Worm (Caenorhabditis elegans): Measurements from ENCODE around the gene best-17.
A peak's percentile ranks its signal among the peaks of the same experiment; 100 is the strongest.

The best-17 gene

ce11 chrIII:627838-628237, 18.4 kb upstream of the best-17 start, which contains the start of gene T19C3.5:
TSS of gene T19C3.5 (minus strand) at chrIII:627938.
- TF ChIP-seq fkh-10 (GFP tag; optimal IDR thresholded peaks at IDR 0.05) = no peak
- TF ChIP-seq hlh-30 (tag; optimal IDR thresholded peaks at IDR 0.05; ENCODE audit: insufficient read depth) = no peak
- TF ChIP-seq attf-4 (tag; optimal IDR thresholded peaks at IDR 0.05) = no peak
- TF ChIP-seq Y75B8A.6 (GFP tag; IDR thresholded peaks at IDR 0.05) = no peak
- TF ChIP-seq daf-12 (tag; optimal IDR thresholded peaks at IDR 0.05) = no peak
- no peak for TF ChIP-seq ama-1 (optimal IDR thresholded peaks at IDR 0.05)
- TF ChIP-seq hif-1 (tag; optimal IDR thresholded peaks at IDR 0.05) = no peak
- TF ChIP-seq sdz-12 (GFP tag; optimal IDR thresholded peaks at IDR 0.05) = no peak
- no peak for TF ChIP-seq nhr-48 (tag; optimal IDR thresholded peaks at IDR 0.05)

DNA sequence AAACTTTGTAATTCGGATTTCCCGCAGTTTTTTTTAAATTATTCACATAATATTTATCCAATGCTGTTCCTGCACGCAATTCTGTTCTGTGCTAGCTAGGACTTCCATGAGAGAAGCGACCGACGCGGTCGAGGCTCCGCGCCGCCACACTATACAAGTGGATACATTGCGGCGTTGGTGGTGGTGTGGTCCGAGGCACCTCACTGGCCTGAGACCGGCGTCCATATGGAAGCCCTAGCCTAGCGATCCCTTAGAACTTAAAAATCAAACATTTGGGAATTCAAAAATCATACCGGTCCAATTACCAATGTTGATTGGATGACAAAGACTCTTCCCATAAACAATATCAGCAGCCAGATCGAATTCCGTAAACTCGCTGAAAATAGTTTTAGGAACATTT, 16.6 kb upstream of the best-17 start:
- TF ChIP-seq dpl-1 (GFP tag; optimal IDR thresholded peaks at IDR 0.05) (no peak), R02D3.7 (tag; optimal IDR thresholded peaks at IDR 0.05) (no peak), aha-1 (tag) (peak; percentile 56)

DNA sequence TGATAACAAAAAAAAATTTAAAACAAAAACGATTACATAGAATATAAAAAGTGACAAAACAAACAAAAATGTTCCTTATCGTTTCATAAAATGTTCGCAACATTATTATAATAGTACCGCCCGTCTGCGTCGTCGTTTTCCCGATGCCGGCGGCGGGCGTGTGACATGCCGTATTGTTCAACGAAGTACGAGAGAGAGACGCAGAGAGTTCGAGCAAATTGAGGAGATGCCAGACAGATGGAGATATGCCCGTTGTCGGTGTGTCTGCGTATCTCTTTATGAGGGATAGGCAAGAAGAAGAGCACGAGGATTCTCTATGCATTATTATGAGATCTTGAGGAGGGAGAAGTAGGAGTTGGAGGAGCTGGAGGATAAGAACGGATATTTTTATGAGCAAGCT, 14.3 kb upstream of the best-17 start:
- TF ChIP-seq Y5F2A.4 (GFP tag; optimal IDR thresholded peaks at IDR 0.05) = no peak
- TF ChIP-seq F49E8.2 (tag; optimal IDR thresholded peaks at IDR 0.05; ENCODE audit: borderline replicate concordance) = no peak
- peak in 1 of 2 experiments; percentile 42 for TF ChIP-seq unc-62 (GFP tag; optimal IDR thresholded peaks at IDR 0.05 in 1 of 2)
- no peak for TF ChIP-seq unc-62 (tag; optimal IDR thresholded peaks at IDR 0.05)
- TF ChIP-seq aha-1 (tag) = peak; percentile 99
- TF ChIP-seq dmd-8 (GFP tag; IDR thresholded peaks at IDR 0.05) = no peak
- peak; percentile 25 for TF ChIP-seq fkh-10 (GFP tag; optimal IDR thresholded peaks at IDR 0.05)
- no peak for TF ChIP-seq nhr-76 (tag; optimal IDR thresholded peaks at IDR 0.05)
- TF ChIP-seq zfp-3 (GFP tag; conservative IDR thresholded peaks at IDR 0.05) = no peak
- peak; percentile 58 for TF ChIP-seq jun-1 (tag; optimal IDR thresholded peaks at IDR 0.05)
- no peak for TF ChIP-seq lin-39 (tag; optimal IDR thresholded peaks at IDR 0.05)
- TF ChIP-seq ztf-7 (tag; optimal IDR thresholded peaks at IDR 0.05) = no peak
- TF ChIP-seq unc-39 (tag; optimal IDR thresholded peaks at IDR 0.05) = no peak
- peak; percentile 36 for TF ChIP-seq nhr-25 (tag; optimal IDR thresholded peaks at IDR 0.05; ENCODE audit: borderline replicate concordance, insufficient read depth)
- no peak for TF ChIP-seq nhr-42 (GFP tag; IDR thresholded peaks at IDR 0.05)
- TF ChIP-seq lin-13 (GFP tag; optimal IDR thresholded peaks at IDR 0.05) = peak; percentile 73
- TF ChIP-seq snpc-4 (tag; optimal IDR thresholded peaks at IDR 0.05) = no peak
- peak; percentile 80 for TF ChIP-seq rbr-2 (tag; optimal IDR thresholded peaks at IDR 0.05)
- no peak for TF ChIP-seq lim-7 (GFP tag; IDR thresholded peaks at IDR 0.05)
- no peak for TF ChIP-seq lin-15B (tag; optimal IDR thresholded peaks at IDR 0.05)
- TF ChIP-seq T20F7.1 (GFP tag; optimal IDR thresholded peaks at IDR 0.05) = no peak
- peak; percentile 99 for TF ChIP-seq hlh-11 (tag; optimal IDR thresholded peaks at IDR 0.05)
- no peak for TF ChIP-seq unc-130 (GFP tag; optimal IDR thresholded peaks at IDR 0.05)
- no peak for TF ChIP-seq attf-4 (tag; optimal IDR thresholded peaks at IDR 0.05)
- TF ChIP-seq skn-1 (tag; optimal IDR thresholded peaks at IDR 0.05) = no peak
- peak; percentile 60 to 96 for TF ChIP-seq mdl-1 (tag; optimal IDR thresholded peaks at IDR 0.05)
- no peak for TF ChIP-seq zip-11 (GFP tag; IDR thresholded peaks at IDR 0.05)
- TF ChIP-seq nhr-41 (GFP tag; IDR thresholded peaks at IDR 0.05) = 0 out of 2 replicates have a peak, but pooled peaks have one; percentile 22
- no peak for TF ChIP-seq vab-7 (GFP tag; IDR thresholded peaks at IDR 0.05)
- peak; percentile 63; the same call in 1 of the 2 replicates for TF ChIP-seq egl-43 (GFP tag; IDR thresholded peaks at IDR 0.05)
- peak; percentile 73; the same call in 1 of the 2 replicates for TF ChIP-seq lin-1 (GFP tag; IDR thresholded peaks at IDR 0.05)
- peak; percentile 87 for TF ChIP-seq nhr-11 (tag; optimal IDR thresholded peaks at IDR 0.05)
- TF ChIP-seq snpc-1.2 (GFP tag; IDR thresholded peaks at IDR 0.05) = no peak
- no peak for TF ChIP-seq cey-2 (tag; optimal IDR thresholded peaks at IDR 0.05; ENCODE audit: borderline replicate concordance, insufficient read depth)
- no peak for TF ChIP-seq madf-5 (GFP tag; IDR thresholded peaks at IDR 0.05)
- TF ChIP-seq hmg-1.1 (GFP tag; IDR thresholded peaks at IDR 0.05) = peak; percentile 91
- peak; percentile 94 for TF ChIP-seq mep-1 (tag; optimal IDR thresholded peaks at IDR 0.05)
- no peak for TF ChIP-seq ama-1 (optimal IDR thresholded peaks at IDR 0.05)
- TF ChIP-seq lsy-2 (tag; optimal IDR thresholded peaks at IDR 0.05) = peak; percentile 57 to 80
- peak; percentile 83 for TF ChIP-seq nhr-48 (tag; optimal IDR thresholded peaks at IDR 0.05)
- TF ChIP-seq ZK337.2 (GFP tag; IDR thresholded peaks at IDR 0.05) = no peak
